Worm (Caenorhabditis elegans): ENCODE data around the gene prdm-14.

ce11 chrX:8996496-8997116 lies 49.4 kb upstream of the prdm-14 start:
- TF ChIP-seq ama-1 (optimal IDR thresholded peaks at IDR 0.05) (no peak), sox-4 (tag; optimal IDR thresholded peaks at IDR 0.05) (no peak), T23F11.4 (GFP tag; optimal IDR thresholded peaks at IDR 0.05) (no peak), pqm-1 (tag; optimal IDR thresholded peaks at IDR 0.05) (no peak), pag-3 (tag; optimal IDR thresholded peaks at IDR 0.05; ENCODE audit: borderline replicate concordance) (no peak)
